Worm (Caenorhabditis elegans): Measurements from ENCODE around the gene F16B12.4.

DNA sequence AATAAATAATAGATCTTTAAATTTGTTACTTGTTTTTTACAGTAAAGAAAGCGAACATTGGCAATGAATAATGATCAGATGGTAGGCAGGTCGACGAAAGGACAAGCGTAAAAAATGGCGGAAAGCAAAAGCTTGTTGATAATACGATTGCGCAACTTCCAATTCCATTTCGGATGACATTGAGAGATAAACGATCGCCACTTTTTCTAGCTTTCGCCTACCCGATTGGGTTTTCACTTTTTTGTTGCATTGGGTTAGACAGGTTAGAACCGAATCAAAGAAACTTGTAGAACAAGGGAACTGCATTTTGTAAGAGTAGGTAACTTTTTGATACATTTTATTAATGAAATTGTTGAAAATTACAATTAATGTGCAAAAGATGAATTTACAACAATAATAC, 28.9 kb downstream of the F16B12.4 start:
- TF ChIP-seq pqm-1 (tag; optimal IDR thresholded peaks at IDR 0.05) = no peak
- TF ChIP-seq mdl-1 (tag; optimal IDR thresholded peaks at IDR 0.05) = no peak
- no peak for TF ChIP-seq unc-62 (GFP tag; optimal IDR thresholded peaks at IDR 0.05)
- no peak for TF ChIP-seq fkh-2 (tag; optimal IDR thresholded peaks at IDR 0.05)
- no peak for TF ChIP-seq pha-4 (tag; optimal IDR thresholded peaks at IDR 0.05)
- TF ChIP-seq sea-2 (GFP tag; optimal IDR thresholded peaks at IDR 0.05) = no peak
- no peak for TF ChIP-seq aly-2 (tag; optimal IDR thresholded peaks at IDR 0.05)
- TF ChIP-seq nhr-77 (tag; optimal IDR thresholded peaks at IDR 0.05) = no peak
- TF ChIP-seq fkh-10 (GFP tag; optimal IDR thresholded peaks at IDR 0.05) = no peak
- no peak for TF ChIP-seq nhr-11 (tag; optimal IDR thresholded peaks at IDR 0.05)
- TF ChIP-seq nhr-76 (tag; optimal IDR thresholded peaks at IDR 0.05) = no peak
- TF ChIP-seq nhr-237 (tag; optimal IDR thresholded peaks at IDR 0.05) = no peak
- TF ChIP-seq ztf-4 (tag; optimal IDR thresholded peaks at IDR 0.05) = no peak
- TF ChIP-seq nhr-28 (tag; optimal IDR thresholded peaks at IDR 0.05) = no peak
